Worm (Caenorhabditis elegans) whole organism, L2 larva: Measurements from ENCODE around the gene grl-18.

Experiments
- C34F6.9 ChIP-seq: fragments of 150-350 bp; optimal IDR thresholded peaks from 2 replicates; lab custom pipeline; 2014; ENCODE audit warnings: missing biosample characterization, missing genetic modification characterization
- aly-2 ChIP-seq: fragments of 150-350 bp; optimal IDR thresholded peaks from 2 replicates; lab custom pipeline; 2014; ENCODE audit warnings: missing biosample characterization, missing genetic modification characterization
- egl-27 ChIP-seq: sonication (generic microtip); optimal IDR thresholded peaks from 3 replicates; lab custom pipeline; 2017; ENCODE audit warnings: missing biosample characterization, missing genetic modification reagents, missing genetic modification characterization
- gmeb-1 ChIP-seq: fragments of 150-350 bp; optimal IDR thresholded peaks from 2 replicates; lab custom pipeline; 2014; ENCODE audit warnings: missing biosample characterization, missing genetic modification characterization
- lsy-2 ChIP-seq, 2 experiments: fragments of 150-350 bp in 1 of 2; sonication (generic microtip) in 1 of 2; optimal IDR thresholded peaks; 2 replicates each; lab custom pipeline; 2014 to 2017; ENCODE audit warnings: missing biosample characterization in 2 of 2, missing genetic modification characterization in 2 of 2
- mdl-1 ChIP-seq, 2 experiments: fragments of 150-350 bp in 1 of 2; sonication (generic microtip) in 1 of 2; optimal IDR thresholded peaks; 2 replicates each; lab custom pipeline; 2017; ENCODE audit warnings: missing biosample characterization in 2 of 2, missing genetic modification characterization in 2 of 2
- nhr-237 ChIP-seq: fragments of 150-350 bp; optimal IDR thresholded peaks from 2 replicates; lab custom pipeline; 2014; ENCODE audit warnings: missing biosample characterization, missing genetic modification characterization
- nhr-6 ChIP-seq: fragments of 150-350 bp; optimal IDR thresholded peaks from 2 replicates; lab custom pipeline; 2014; ENCODE audit warnings: missing biosample characterization, missing genetic modification characterization
- snpc-4 ChIP-seq: fragments of 150-350 bp; optimal IDR thresholded peaks from 2 replicates; lab custom pipeline; 2014; ENCODE audit warnings: missing biosample characterization, missing genetic modification characterization
- unc-39 ChIP-seq: fragments of 150-350 bp; optimal IDR thresholded peaks from 2 replicates; lab custom pipeline; 2014; ENCODE audit warnings: missing biosample characterization, missing genetic modification characterization
- unc-55 ChIP-seq: fragments of 150-350 bp; sonication (generic microtip); optimal IDR thresholded peaks from 3 replicates; lab custom pipeline; 2014; ENCODE audit warnings: missing biosample characterization, missing genetic modification reagents, missing genetic modification characterization
- ztf-11 ChIP-seq: sonication (generic microtip); optimal IDR thresholded peaks from 2 replicates; lab custom pipeline; 2017; ENCODE audit warnings: missing biosample characterization, missing genetic modification characterization

DNA sequence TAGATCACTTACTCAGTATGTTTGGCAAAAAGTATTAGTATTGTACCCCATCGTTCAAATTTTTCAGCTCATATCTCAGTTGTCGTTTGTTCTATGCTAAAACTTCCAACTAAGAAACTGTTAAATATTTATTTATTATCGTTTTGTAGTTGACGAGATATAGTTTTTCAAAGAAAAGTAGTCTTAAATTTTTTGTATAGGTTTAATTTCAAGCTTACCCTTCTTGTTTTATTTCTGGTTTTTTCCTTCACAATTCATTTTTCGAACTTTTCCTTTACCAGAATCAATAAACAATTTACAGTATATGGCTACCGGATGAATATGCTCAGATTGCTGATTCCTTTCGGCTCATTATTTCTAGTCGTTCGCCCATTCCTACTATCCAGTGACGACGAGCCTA lies 42.8 kb downstream of the grl-18 start, which contains the start of gene F08F3.1:
- TF ChIP-seq C34F6.9 (no peak), aly-2 (tag; lab: Kevin White, UChicago) (no peak), ztf-11 (tag; lab: Kevin White, UChicago) (no peak), gmeb-1 (tag; lab: Kevin White, UChicago) (no peak), unc-39 (tag; lab: Kevin White, UChicago) (no peak), nhr-6 (tag; lab: Kevin White, UChicago) (no peak), nhr-237 (tag; lab: Kevin White, UChicago) (no peak), unc-55 (GFP tag; lab: Kevin White, UChicago) (no peak), mdl-1 (tag; optimal IDR thresholded peaks at IDR 0.05; lab: Kevin White, UChicago) (no peak), egl-27 (tag; lab: Kevin White, UChicago) (no peak), lsy-2 (tag; optimal IDR thresholded peaks at IDR 0.05; lab: Kevin White, UChicago) (no peak), snpc-4 (tag; lab: Kevin White, UChicago) (no peak)
